Fruit fly (Drosophila melanogaster): Measurements from ENCODE around the gene kipf.

Gene kipf

DNA sequence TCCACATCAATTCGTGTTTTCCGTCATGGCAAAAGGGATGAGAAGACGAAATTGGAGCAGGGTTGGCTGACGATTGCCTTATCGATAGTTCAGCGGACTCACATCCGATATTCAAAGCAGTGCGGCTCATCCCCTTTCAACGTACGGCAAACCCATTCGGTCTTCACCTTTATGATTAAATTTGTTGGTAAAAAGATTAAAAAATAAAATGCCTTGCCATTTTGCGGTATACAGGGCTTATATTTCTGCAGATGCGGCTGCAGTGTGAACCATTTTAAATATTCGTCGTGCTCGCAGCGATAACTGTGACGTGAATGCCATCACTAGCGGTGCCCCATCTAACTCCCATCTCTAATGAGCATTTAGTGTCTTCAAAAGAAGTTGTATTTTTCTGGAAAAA, 6.3 kb upstream of the kipf start, which contains the start of the genes Taf7 and EMC1:
TSS of gene Taf7 (plus strand) at position 23 of the 400 bp plus-strand sequence.
TSS of gene EMC1 (minus strand) at position 53 of the 400 bp plus-strand sequence.
- TF ChIP-seq svp (GFP tag) (peak; percentile 85), esn (GFP tag; optimal IDR thresholded peaks at IDR 0.05) (peak; percentile 42), CG6854 (GFP tag; optimal IDR thresholded peaks at IDR 0.05) (no peak), cyc (GFP tag; optimal IDR thresholded peaks at IDR 0.05) (peak; percentile 34), Sox15 (GFP tag; optimal IDR thresholded peaks at IDR 0.05) (peak; percentile 20), Eip93F (GFP tag; optimal IDR thresholded peaks at IDR 0.05) (no peak), CG34406 (GFP tag; optimal IDR thresholded peaks at IDR 0.05) (no peak), CG3032 (tag; optimal IDR thresholded peaks at IDR 0.05) (peak; percentile 42), CG31627 (GFP tag; optimal IDR thresholded peaks at IDR 0.05) (peak; percentile 53), lz (GFP tag; optimal IDR thresholded peaks at IDR 0.05) (peak; percentile 58)

DNA sequence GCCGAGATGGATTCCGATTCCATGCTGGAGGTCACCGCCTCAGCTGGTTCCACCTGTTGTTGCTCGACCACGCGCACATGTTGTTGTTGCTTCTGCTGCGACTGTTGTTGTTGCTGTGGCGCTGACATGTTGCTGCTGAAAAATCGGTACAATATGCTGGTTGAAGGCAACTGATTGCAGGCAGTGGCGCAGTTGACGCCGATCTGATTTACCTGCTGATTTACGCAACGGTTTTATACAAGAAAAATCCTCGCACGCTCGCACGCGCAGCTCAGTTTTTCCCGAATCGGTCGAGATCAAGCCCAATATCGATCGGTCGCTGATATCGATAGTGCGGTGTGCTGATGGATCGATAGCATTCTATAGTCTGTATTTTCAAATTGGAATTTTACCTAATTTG, 2.2 kb upstream of the kipf start, which contains the start of gene Prat:
TSS of gene Prat (minus strand) at position 298 of the 400 bp plus-strand sequence.
- TF ChIP-seq svp (GFP tag) (peak; percentile 79), achi (GFP tag; optimal IDR thresholded peaks at IDR 0.05) (no peak), Hr4 (GFP tag; optimal IDR thresholded peaks at IDR 0.05) (no peak), esn (GFP tag; optimal IDR thresholded peaks at IDR 0.05) (peak; percentile 0)

- TF ChIP-seq esn (GFP tag; optimal IDR thresholded peaks at IDR 0.05) (peak; percentile 55), CG3032 (tag; optimal IDR thresholded peaks at IDR 0.05) (peak; percentile 10), CG6163 (GFP tag; IDR thresholded peaks at IDR 0.05) (peak; percentile 16; the same call in 1 of the 3 replicates), achi (GFP tag; optimal IDR thresholded peaks at IDR 0.05) (peak; percentile 80), CG6808 (GFP tag; optimal IDR thresholded peaks at IDR 0.05) (no peak), CG31627 (GFP tag; optimal IDR thresholded peaks at IDR 0.05) (peak; percentile 44), salr (GFP tag; optimal IDR thresholded peaks at IDR 0.05) (no peak), lz (GFP tag; optimal IDR thresholded peaks at IDR 0.05) (peak; percentile 45), CG15336 (GFP tag; IDR thresholded peaks at IDR 0.05) (peak; percentile 31; the same call in 1 of the 2 replicates), cyc (GFP tag; optimal IDR thresholded peaks at IDR 0.05) (peak; percentile 40)
These were observed 512 bp upstream of the kipf start, which contains the start of gene Rfk for dm6 chr3R:7913139-7913538. Rfk (minus strand) TSS chr3R:7913290.

DNA sequence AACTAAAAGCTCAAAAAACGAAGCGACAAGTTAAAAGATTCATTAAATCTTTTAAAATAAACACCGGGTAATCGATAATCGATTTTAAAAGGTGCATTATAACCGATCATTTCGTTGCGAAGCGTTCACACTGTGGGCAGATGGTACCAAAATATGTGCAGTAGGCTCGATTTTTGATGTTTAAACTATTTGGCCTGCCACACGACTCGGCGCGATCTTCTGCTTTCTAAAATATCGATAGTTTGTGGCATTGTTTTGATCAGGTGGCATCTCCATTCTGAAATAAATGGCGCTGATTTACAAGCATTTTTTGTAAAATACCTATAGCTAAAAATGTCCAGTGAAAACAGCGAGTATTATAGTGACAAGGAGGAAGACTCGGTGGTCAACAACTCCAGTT, 6.5 kb downstream of the kipf start, which contains the start of the genes CG10445 and lds:
TSS of gene CG10445 (minus strand) at position 104 of the 400 bp plus-strand sequence.
TSS of gene lds (plus strand) at position 236 of the 400 bp plus-strand sequence.
- TF ChIP-seq topi (GFP tag; optimal IDR thresholded peaks at IDR 0.05) (no peak), cyc (GFP tag; optimal IDR thresholded peaks at IDR 0.05) (no peak)

dm6 chr3R:7926354-7926753, 12.7 kb downstream of the kipf start:
- TF ChIP-seq achi (GFP tag; optimal IDR thresholded peaks at IDR 0.05) (no peak), CG15336 (GFP tag; IDR thresholded peaks at IDR 0.05) (no peak), CG6808 (GFP tag; optimal IDR thresholded peaks at IDR 0.05) (no peak), CG6163 (GFP tag; IDR thresholded peaks at IDR 0.05) (no peak), CG10631 (GFP tag; optimal IDR thresholded peaks at IDR 0.05) (no peak), Lpt (GFP tag; optimal IDR thresholded peaks at IDR 0.05) (no peak), eg (GFP tag; IDR thresholded peaks at IDR 0.05) (no peak), vri (GFP tag; optimal IDR thresholded peaks at IDR 0.05) (no peak), salr (GFP tag; optimal IDR thresholded peaks at IDR 0.05) (no peak), CG10669 (GFP tag; optimal IDR thresholded peaks at IDR 0.05) (no peak), CG1621 (tag; optimal IDR thresholded peaks at IDR 0.05) (no peak), Sox14 (GFP tag; optimal IDR thresholded peaks at IDR 0.05) (no peak), Ets21C (GFP tag; optimal IDR thresholded peaks at IDR 0.05) (no peak), CG8632 (GFP tag; optimal IDR thresholded peaks at IDR 0.05) (no peak), CG6854 (GFP tag; optimal IDR thresholded peaks at IDR 0.05) (no peak), net (GFP tag; optimal IDR thresholded peaks at IDR 0.05) (no peak), CG7368 (GFP tag; optimal IDR thresholded peaks at IDR 0.05) (no peak)

dm6 chr3R:7936786-7937363, 23.2 kb downstream of the kipf start:
- TF ChIP-seq CG3919 (GFP tag; optimal IDR thresholded peaks at IDR 0.05) (peak; percentile 65), CG10669 (GFP tag; optimal IDR thresholded peaks at IDR 0.05) (no peak), esn (GFP tag; optimal IDR thresholded peaks at IDR 0.05) (no peak), dsx (GFP tag; optimal IDR thresholded peaks at IDR 0.05; ENCODE audit: poor library complexity, severe bottlenecking) (peak; percentile 87), ss (GFP tag; optimal IDR thresholded peaks at IDR 0.05) (peak in 1 of 2 experiments; percentile 96), Ets96B (tag; optimal IDR thresholded peaks at IDR 0.05) (no peak)

Measured in whole organism, prepupa.